Worm (Caenorhabditis elegans): ENCODE data around the gene fbxb-75.

Gene fbxb-75

ce11 chrIV:4429901-4430300 is 11.1 kb downstream of the fbxb-75 start, which contains the start of the genes str-185 and R08C7.5:
Gene str-185 (minus strand): TSS chrIV:4430001.
Gene R08C7.5 (plus strand): TSS chrIV:4430229.
- no peak for TF ChIP-seq nhr-77 (tag; optimal IDR thresholded peaks at IDR 0.05)
- TF ChIP-seq lsy-2 (tag; optimal IDR thresholded peaks at IDR 0.05), result no peak
- TF ChIP-seq alr-1 (tag; optimal IDR thresholded peaks at IDR 0.05), result no peak
- TF ChIP-seq ceh-16 (tag; optimal IDR thresholded peaks at IDR 0.05), result no peak
- TF ChIP-seq crh-2 (tag; optimal IDR thresholded peaks at IDR 0.05), result no peak
- no peak for TF ChIP-seq F13H6.1 (tag; optimal IDR thresholded peaks at IDR 0.05)
- no peak for TF ChIP-seq zag-1 (tag; optimal IDR thresholded peaks at IDR 0.05)
- no peak for TF ChIP-seq dmd-4 (tag; optimal IDR thresholded peaks at IDR 0.05)
- TF ChIP-seq lin-11 (tag; optimal IDR thresholded peaks at IDR 0.05), result no peak
- no peak for TF ChIP-seq Y55F3AM.14 (GFP tag; optimal IDR thresholded peaks at IDR 0.05)
- TF ChIP-seq nhr-237 (tag; optimal IDR thresholded peaks at IDR 0.05), result no peak
- TF ChIP-seq sem-4 (tag; optimal IDR thresholded peaks at IDR 0.05), result no peak
- no peak for TF ChIP-seq fos-1 (tag; optimal IDR thresholded peaks at IDR 0.05)
- no peak for TF ChIP-seq snpc-4 (tag; optimal IDR thresholded peaks at IDR 0.05)
- TF ChIP-seq blmp-1 (tag; optimal IDR thresholded peaks at IDR 0.05; ENCODE audit: insufficient read depth), result no peak

- TF ChIP-seq nhr-77 (tag; optimal IDR thresholded peaks at IDR 0.05), result no peak
- TF ChIP-seq fos-1 (tag; optimal IDR thresholded peaks at IDR 0.05), result no peak
- no peak for TF ChIP-seq nhr-12 (tag; optimal IDR thresholded peaks at IDR 0.05)
- TF ChIP-seq peb-1 (tag; optimal IDR thresholded peaks at IDR 0.05), result no peak
- no peak for TF ChIP-seq lin-39 (tag; optimal IDR thresholded peaks at IDR 0.05)
- TF ChIP-seq ama-1 (optimal IDR thresholded peaks at IDR 0.05), result no peak
- no peak for TF ChIP-seq elt-1 (tag; optimal IDR thresholded peaks at IDR 0.05)
- TF ChIP-seq ZK546.5 (tag; optimal IDR thresholded peaks at IDR 0.05), result no peak
- no peak for TF ChIP-seq ztf-1 (GFP tag; conservative IDR thresholded peaks at IDR 0.05)
- no peak for TF ChIP-seq mab-5 (tag; optimal IDR thresholded peaks at IDR 0.05)
- no peak for TF ChIP-seq lsy-2 (tag; optimal IDR thresholded peaks at IDR 0.05)
- no peak for TF ChIP-seq ztf-11 (tag; optimal IDR thresholded peaks at IDR 0.05)
- no peak for TF ChIP-seq nhr-10 (tag; optimal IDR thresholded peaks at IDR 0.05)
Observed at ce11 chrIV:4423885-4424284, 17.1 kb downstream of the fbxb-75 start.

- TF ChIP-seq fos-1 (tag; optimal IDR thresholded peaks at IDR 0.05) (no peak), nhr-11 (tag; optimal IDR thresholded peaks at IDR 0.05) (no peak), dmd-4 (tag; optimal IDR thresholded peaks at IDR 0.05) (no peak)
Observed at ce11 chrIV:4423026-4423425, 18.0 kb downstream of the fbxb-75 start.

DNA sequence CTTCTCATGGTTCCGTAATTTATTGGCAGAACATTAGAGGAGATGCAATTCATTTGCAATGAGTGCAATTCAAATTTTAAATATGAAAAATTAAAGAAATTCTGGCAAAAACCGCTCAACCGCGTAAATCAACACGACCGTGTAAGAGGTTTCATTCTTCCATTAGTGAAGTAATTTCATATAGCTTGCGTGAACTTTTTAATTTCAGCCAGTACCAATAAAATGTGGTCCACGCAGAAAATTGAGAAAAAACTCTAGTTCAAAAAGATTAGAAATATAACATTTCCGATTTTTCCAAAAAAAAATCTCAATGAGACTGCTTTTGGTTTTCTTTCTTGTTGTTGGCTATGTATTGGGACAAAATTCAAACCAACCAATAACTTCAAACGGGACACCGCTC is 18.9 kb downstream of the fbxb-75 start, which contains the start of gene clec-175:
Gene clec-175 (plus strand): TSS at position 301 of the 400 bp plus-strand sequence.
- TF ChIP-seq ztf-4 (tag; optimal IDR thresholded peaks at IDR 0.05) (no peak), aly-2 (tag; optimal IDR thresholded peaks at IDR 0.05) (no peak), nhr-237 (tag; optimal IDR thresholded peaks at IDR 0.05) (no peak), nhr-77 (tag; optimal IDR thresholded peaks at IDR 0.05) (no peak), egl-27 (tag; optimal IDR thresholded peaks at IDR 0.05) (no peak), sma-9 (GFP tag; optimal IDR thresholded peaks at IDR 0.05) (no peak), sma-9 (tag; optimal IDR thresholded peaks at IDR 0.05) (no peak), mdl-1 (tag; optimal IDR thresholded peaks at IDR 0.05) (no peak), ama-1 (optimal IDR thresholded peaks at IDR 0.05) (no peak)

DNA sequence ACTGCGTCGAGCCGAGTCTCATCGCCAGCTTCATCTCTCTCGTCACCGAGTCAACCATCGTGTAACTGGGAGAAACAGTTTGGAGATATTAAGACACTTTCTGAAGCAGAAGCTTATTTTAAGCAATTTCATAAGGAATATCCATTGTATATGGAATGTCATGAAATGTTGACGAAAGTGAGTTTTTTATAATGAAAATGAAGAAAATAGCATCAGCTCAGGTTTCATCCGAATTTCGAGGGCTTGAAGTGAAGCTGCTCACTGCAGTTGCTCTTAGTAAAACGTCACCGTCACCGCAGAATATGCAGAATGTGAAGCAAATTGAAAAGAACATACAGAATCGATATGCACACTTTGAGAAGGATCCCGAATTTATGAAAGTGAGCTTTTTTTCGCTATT is 27.9 kb downstream of the fbxb-75 start:
- TF ChIP-seq ceh-16 (tag; optimal IDR thresholded peaks at IDR 0.05) (no peak), nhr-6 (tag; optimal IDR thresholded peaks at IDR 0.05) (no peak), blmp-1 (tag; optimal IDR thresholded peaks at IDR 0.05; ENCODE audit: insufficient read depth) (no peak), elt-3 (tag; optimal IDR thresholded peaks at IDR 0.05) (no peak), nhr-129 (tag; optimal IDR thresholded peaks at IDR 0.05) (no peak), F13H6.1 (tag; optimal IDR thresholded peaks at IDR 0.05) (no peak), lsy-2 (tag; optimal IDR thresholded peaks at IDR 0.05) (no peak), alr-1 (tag; optimal IDR thresholded peaks at IDR 0.05) (no peak), sem-4 (tag; optimal IDR thresholded peaks at IDR 0.05) (no peak), C34F6.9 (tag; optimal IDR thresholded peaks at IDR 0.05) (no peak), unc-39 (tag; optimal IDR thresholded peaks at IDR 0.05) (no peak)

Measured in whole organism, L2 larva.